Worm (Caenorhabditis elegans) whole organism, L3 larva: ENCODE results near the gene fbxb-55.

Source experiments
- R02D3.7 ChIP-seq: fragments of 150-350 bp; optimal IDR thresholded peaks from 2 replicates; lab custom pipeline; 2014; ENCODE audit warnings: missing biosample characterization, missing genetic modification characterization
- ZK546.5 ChIP-seq: sonication (generic microtip); optimal IDR thresholded peaks from 2 replicates; lab custom pipeline; 2017; ENCODE audit warnings: missing biosample characterization, missing genetic modification characterization
- aly-2 ChIP-seq: fragments of 150-350 bp; optimal IDR thresholded peaks from 2 replicates; lab custom pipeline; 2014; ENCODE audit warnings: missing biosample characterization, missing genetic modification characterization
- ama-1 ChIP-seq: fragments of 150-350 bp; optimal IDR thresholded peaks from 2 replicates; lab custom pipeline; 2018
- ceh-16 ChIP-seq: sonication (generic microtip); optimal IDR thresholded peaks from 2 replicates; lab custom pipeline; 2017; ENCODE audit warnings: missing biosample characterization, missing genetic modification characterization
- ceh-28 ChIP-seq: fragments of 150-350 bp; optimal IDR thresholded peaks from 2 replicates; lab custom pipeline; 2014; ENCODE audit warnings: missing biosample characterization, missing genetic modification reagents, missing genetic modification characterization
- daf-12 ChIP-seq: fragments of 150-350 bp; optimal IDR thresholded peaks from 2 replicates; lab custom pipeline; 2014; ENCODE audit warnings: missing biosample characterization, missing genetic modification reagents, missing genetic modification characterization
- egl-27 ChIP-seq: sonication (generic microtip); optimal IDR thresholded peaks from 4 replicates; lab custom pipeline; 2017; ENCODE audit warnings: missing biosample characterization, missing genetic modification reagents, missing genetic modification characterization
- egl-5 ChIP-seq: fragments of 150-350 bp; optimal IDR thresholded peaks from 2 replicates; lab custom pipeline; 2017; ENCODE audit warnings: missing biosample characterization, missing genetic modification reagents, missing genetic modification characterization, inconsistent platforms
- eor-1 ChIP-seq, 2 experiments: fragments of 150-350 bp; optimal IDR thresholded peaks; 2 replicates each; lab custom pipeline; 2014 to 2018; ENCODE audit warnings: missing biosample characterization in 2 of 2, missing genetic modification characterization in 2 of 2
- fkh-10 ChIP-seq: sonication (generic microtip); optimal IDR thresholded peaks from 2 replicates; lab custom pipeline; 2017; ENCODE audit warnings: missing biosample characterization, missing genetic modification reagents, missing genetic modification characterization
- fkh-2 ChIP-seq: fragments of 150-350 bp; optimal IDR thresholded peaks from 2 replicates; lab custom pipeline; 2014; ENCODE audit warnings: missing biosample characterization, missing genetic modification reagents, missing genetic modification characterization
- fos-1 ChIP-seq: fragments of 150-350 bp; optimal IDR thresholded peaks from 2 replicates; lab custom pipeline; 2014; ENCODE audit warnings: missing biosample characterization, missing genetic modification characterization
- hmg-11 ChIP-seq: sonication (generic microtip); optimal IDR thresholded peaks from 2 replicates; lab custom pipeline; 2016; ENCODE audit warnings: missing genetic modification characterization, missing compliant biosample characterization
- jun-1 ChIP-seq: fragments of 150-350 bp; optimal IDR thresholded peaks from 2 replicates; lab custom pipeline; 2014; ENCODE audit warnings: missing biosample characterization, missing genetic modification reagents, missing genetic modification characterization
- lin-15B ChIP-seq: fragments of 150-350 bp; optimal IDR thresholded peaks from 2 replicates; lab custom pipeline; 2014; ENCODE audit warnings: missing biosample characterization, missing genetic modification characterization
- lsy-12 ChIP-seq: sonication (generic microtip); optimal IDR thresholded peaks from 2 replicates; lab custom pipeline; 2016; ENCODE audit warnings: mild to moderate bottlenecking, missing genetic modification characterization, missing compliant biosample characterization
- mdl-1 ChIP-seq: fragments of 150-350 bp; optimal IDR thresholded peaks from 2 replicates; lab custom pipeline; 2014; ENCODE audit warnings: missing biosample characterization, missing genetic modification characterization
- mml-1 ChIP-seq: fragments of 150-350 bp; sonication (generic microtip); optimal IDR thresholded peaks from 3 replicates; lab custom pipeline; 2014; ENCODE audit warnings: missing biosample characterization, missing genetic modification characterization
- nfya-1 ChIP-seq: sonication (generic microtip); optimal IDR thresholded peaks from 2 replicates; lab custom pipeline; 2017; ENCODE audit warnings: missing genetic modification characterization, mild to moderate bottlenecking, missing compliant biosample characterization, antibody characterized with exemption, moderate library complexity; ENCODE audit not compliant: insufficient read depth
- nhr-11 ChIP-seq: fragments of 150-350 bp; optimal IDR thresholded peaks from 2 replicates; lab custom pipeline; 2014; ENCODE audit warnings: missing biosample characterization, missing genetic modification characterization
- nhr-23 ChIP-seq: fragments of 150-350 bp; optimal IDR thresholded peaks from 2 replicates; lab custom pipeline; 2014; ENCODE audit warnings: missing biosample characterization, missing genetic modification reagents, missing genetic modification characterization
- nhr-237 ChIP-seq: fragments of 150-350 bp; optimal IDR thresholded peaks from 2 replicates; lab custom pipeline; 2014; ENCODE audit warnings: missing biosample characterization, missing genetic modification characterization
- nhr-25 ChIP-seq: sonication (generic microtip); optimal IDR thresholded peaks from 2 replicates; lab custom pipeline; 2017; ENCODE audit warnings: missing biosample characterization, missing genetic modification characterization
- nhr-28 ChIP-seq: fragments of 150-350 bp; optimal IDR thresholded peaks from 2 replicates; lab custom pipeline; 2014; ENCODE audit warnings: missing biosample characterization, missing genetic modification characterization
- nhr-43 ChIP-seq: sonication (generic microtip); optimal IDR thresholded peaks from 2 replicates; lab custom pipeline; 2016; ENCODE audit warnings: mild to moderate bottlenecking, missing genetic modification characterization, missing compliant biosample characterization; ENCODE audit not compliant: poor library complexity, severe bottlenecking
- nhr-67 ChIP-seq: fragments of 150-350 bp; optimal IDR thresholded peaks from 2 replicates; lab custom pipeline; 2014; ENCODE audit warnings: missing biosample characterization, missing genetic modification characterization
- nhr-77 ChIP-seq: fragments of 150-350 bp; optimal IDR thresholded peaks from 2 replicates; lab custom pipeline; 2014; ENCODE audit warnings: missing biosample characterization, missing genetic modification characterization
- pha-4 ChIP-seq: fragments of 150-350 bp; optimal IDR thresholded peaks from 2 replicates; lab custom pipeline; 2014; ENCODE audit warnings: missing biosample characterization, missing genetic modification reagents, missing genetic modification characterization
- pqm-1 ChIP-seq: fragments of 150-350 bp; optimal IDR thresholded peaks from 2 replicates; lab custom pipeline; 2017; ENCODE audit warnings: missing biosample characterization, missing genetic modification characterization, inconsistent platforms
- sea-2 ChIP-seq: fragments of 150-350 bp; sonication (generic microtip); optimal IDR thresholded peaks from 4 replicates; lab custom pipeline; 2014; ENCODE audit warnings: missing biosample characterization, missing genetic modification reagents, missing genetic modification characterization
- skn-1 ChIP-seq: fragments of 150-350 bp; optimal IDR thresholded peaks from 2 replicates; lab custom pipeline; 2014; ENCODE audit warnings: missing biosample characterization, missing genetic modification characterization
- snpc-4 ChIP-seq: fragments of 150-350 bp; optimal IDR thresholded peaks from 2 replicates; lab custom pipeline; 2014; ENCODE audit warnings: missing biosample characterization, missing genetic modification characterization
- tbx-2 ChIP-seq: sonication (generic microtip); optimal IDR thresholded peaks from 2 replicates; lab custom pipeline; 2016; ENCODE audit warnings: mild to moderate bottlenecking, missing genetic modification characterization, missing compliant biosample characterization
- unc-62 ChIP-seq: fragments of 150-350 bp; sonication (generic microtip); optimal IDR thresholded peaks from 4 replicates; lab custom pipeline; 2014; ENCODE audit warnings: missing biosample characterization, missing genetic modification reagents, missing genetic modification characterization
- zag-1 ChIP-seq: fragments of 150-350 bp; optimal IDR thresholded peaks from 2 replicates; lab custom pipeline; 2014; ENCODE audit warnings: missing biosample characterization, missing genetic modification characterization
- ztf-11 ChIP-seq: fragments of 150-350 bp; optimal IDR thresholded peaks from 2 replicates; lab custom pipeline; 2014; ENCODE audit warnings: missing biosample characterization, missing genetic modification characterization
- ztf-4 ChIP-seq: fragments of 150-350 bp; optimal IDR thresholded peaks from 2 replicates; lab custom pipeline; 2014; ENCODE audit warnings: missing biosample characterization, missing genetic modification characterization

fbxb-55 gene

DNA sequence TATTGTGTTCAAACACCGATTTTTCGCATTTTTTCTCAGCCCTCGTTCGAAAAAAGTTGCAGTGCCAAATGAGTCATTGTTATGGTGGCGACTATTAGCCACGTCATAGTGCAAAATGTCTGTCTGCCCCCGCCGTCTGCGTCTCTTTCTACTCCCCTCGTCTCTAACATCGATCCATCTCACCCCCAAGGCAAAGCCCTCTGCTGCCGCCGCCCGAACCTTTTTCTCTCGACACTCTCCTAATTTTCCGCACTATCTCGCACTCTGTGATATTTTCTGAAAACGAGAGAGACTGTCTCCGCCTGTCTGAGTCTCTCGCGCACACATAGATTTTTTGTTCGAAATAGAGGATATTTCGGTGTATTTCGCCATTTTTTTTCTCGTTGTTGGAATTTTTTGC lies 24.5 kb downstream of the fbxb-55 start (continued):
- TF ChIP-seq ceh-28 (tag; lab: Kevin White, UChicago) = peak; percentile 92
- no peak for TF ChIP-seq fkh-10 (GFP tag; lab: Kevin White, UChicago)
- no peak for TF ChIP-seq nhr-11 (tag; lab: Kevin White, UChicago)
- peak; percentile 94 for TF ChIP-seq hmg-11 (tag; lab: Kevin White, UChicago)
- peak; percentile 47 for TF ChIP-seq lin-15B (tag; lab: Kevin White, UChicago)
- TF ChIP-seq nhr-23 (tag; lab: Kevin White, UChicago) = peak; percentile 51
- TF ChIP-seq lsy-12 (tag; lab: Kevin White, UChicago) = peak; percentile 64

ce11 chrIV:4094364-4094763 lies 25.8 kb downstream of the fbxb-55 start:
- TF ChIP-seq nfya-1 (tag; lab: Kevin White, UChicago) (peak; percentile 14), ceh-16 (tag; lab: Kevin White, UChicago) (no peak), ztf-4 (no peak), aly-2 (tag; lab: Kevin White, UChicago) (no peak), fkh-2 (tag; lab: Kevin White, UChicago) (no peak), fos-1 (tag; lab: Kevin White, UChicago) (no peak)

ce11 chrIV:4096940-4097339 lies 28.4 kb downstream of the fbxb-55 start:
- TF ChIP-seq pha-4 (tag; lab: Kevin White, UChicago) (no peak), snpc-4 (tag; lab: Kevin White, UChicago) (no peak), nhr-43 (tag; lab: Kevin White, UChicago) (no peak), ceh-28 (tag; lab: Kevin White, UChicago) (no peak), ztf-4 (no peak), unc-62 (GFP tag; lab: Kevin White, UChicago) (no peak), nhr-11 (tag; lab: Kevin White, UChicago) (no peak), ama-1 (lab: Kevin White, UChicago) (no peak), nhr-23 (tag; lab: Kevin White, UChicago) (no peak), nhr-28 (tag; lab: Kevin White, UChicago) (no peak)
- TF ChIP-seq, all 47 proteins: peak for 0

- TF ChIP-seq eor-1 (tag; optimal IDR thresholded peaks at IDR 0.05; lab: Kevin White, UChicago) (no peak), R02D3.7 (no peak), nfya-1 (tag; lab: Kevin White, UChicago) (peak; percentile 19), fos-1 (tag; lab: Kevin White, UChicago) (no peak)
These were observed 31.2 kb downstream of the fbxb-55 start for ce11 chrIV:4099773-4100172.

ce11 chrIV:4102720-4103119 lies 34.1 kb downstream of the fbxb-55 start, which contains the start of gene ubc-1:
ubc-1 (plus strand) TSS chrIV:4103020.
- TF ChIP-seq nhr-67 = no peak
- TF ChIP-seq fkh-10 (GFP tag; lab: Kevin White, UChicago) = no peak
- TF ChIP-seq ztf-4 = no peak
- no peak for TF ChIP-seq nhr-77 (tag; lab: Kevin White, UChicago)
- TF ChIP-seq lsy-12 (tag; lab: Kevin White, UChicago) = no peak
- TF ChIP-seq daf-12 (tag; lab: Kevin White, UChicago) = no peak
- TF ChIP-seq tbx-2 (tag; lab: Kevin White, UChicago) = no peak

DNA sequence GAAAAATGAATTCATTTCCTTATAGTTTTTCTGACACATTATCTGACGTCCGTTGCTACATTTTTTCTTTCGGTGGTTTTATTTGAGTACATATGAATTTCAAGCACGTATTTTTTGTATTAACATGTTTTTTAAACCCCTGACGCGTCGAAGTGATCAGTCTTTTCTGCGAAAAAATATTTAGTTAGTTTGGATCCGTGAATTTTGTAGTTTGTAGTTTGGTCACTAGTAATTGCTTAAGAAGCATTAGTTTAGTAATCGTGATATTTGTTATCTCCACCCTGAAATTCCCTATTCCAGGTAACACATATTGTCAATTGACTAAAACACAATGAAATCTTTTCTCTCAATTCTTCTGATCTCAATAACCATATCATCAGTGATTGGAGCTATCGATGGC lies 40.2 kb downstream of the fbxb-55 start, which contains the start of gene C35B1.7:
C35B1.7 (plus strand) TSS at position 301 of the 400 bp plus-strand sequence.
- TF ChIP-seq lsy-12 (tag; lab: Kevin White, UChicago) = no peak
- TF ChIP-seq egl-5 (tag; lab: Kevin White, UChicago) = no peak
- TF ChIP-seq zag-1 (tag; lab: Kevin White, UChicago) = no peak
- TF ChIP-seq ztf-11 (tag; lab: Kevin White, UChicago) = no peak
- TF ChIP-seq pha-4 (tag; lab: Kevin White, UChicago) = no peak

- TF ChIP-seq pqm-1 (tag; lab: Kevin White, UChicago) = no peak
- TF ChIP-seq nhr-237 (tag; lab: Kevin White, UChicago) = no peak
- TF ChIP-seq nhr-23 (tag; lab: Kevin White, UChicago) = no peak
- TF ChIP-seq snpc-4 (tag; lab: Kevin White, UChicago) = no peak
- no peak for TF ChIP-seq mdl-1
- no peak for TF ChIP-seq fos-1 (tag; lab: Kevin White, UChicago)
- no peak for TF ChIP-seq pha-4 (tag; lab: Kevin White, UChicago)
- no peak for TF ChIP-seq egl-27 (tag; lab: Kevin White, UChicago)
- no peak for TF ChIP-seq ceh-28 (tag; lab: Kevin White, UChicago)
- no peak for TF ChIP-seq mml-1 (tag; lab: Kevin White, UChicago)
- no peak for TF ChIP-seq skn-1
- TF ChIP-seq sea-2 (GFP tag; lab: Kevin White, UChicago) = no peak
- no peak for TF ChIP-seq R02D3.7
- no peak for TF ChIP-seq egl-5 (tag; lab: Kevin White, UChicago)
- TF ChIP-seq daf-12 (tag; lab: Kevin White, UChicago) = no peak
- no peak for TF ChIP-seq jun-1 (tag; lab: Kevin White, UChicago)
- no peak for TF ChIP-seq ZK546.5 (tag; lab: Kevin White, UChicago)
- TF ChIP-seq zag-1 (tag; lab: Kevin White, UChicago) = no peak
- no peak for TF ChIP-seq nhr-25
These were observed 43.8 kb downstream of the fbxb-55 start, which contains the start of gene F49F1.14 for ce11 chrIV:4112387-4112786. F49F1.14 (minus strand) TSS chrIV:4112487.
